In the genomic region with DNA sequence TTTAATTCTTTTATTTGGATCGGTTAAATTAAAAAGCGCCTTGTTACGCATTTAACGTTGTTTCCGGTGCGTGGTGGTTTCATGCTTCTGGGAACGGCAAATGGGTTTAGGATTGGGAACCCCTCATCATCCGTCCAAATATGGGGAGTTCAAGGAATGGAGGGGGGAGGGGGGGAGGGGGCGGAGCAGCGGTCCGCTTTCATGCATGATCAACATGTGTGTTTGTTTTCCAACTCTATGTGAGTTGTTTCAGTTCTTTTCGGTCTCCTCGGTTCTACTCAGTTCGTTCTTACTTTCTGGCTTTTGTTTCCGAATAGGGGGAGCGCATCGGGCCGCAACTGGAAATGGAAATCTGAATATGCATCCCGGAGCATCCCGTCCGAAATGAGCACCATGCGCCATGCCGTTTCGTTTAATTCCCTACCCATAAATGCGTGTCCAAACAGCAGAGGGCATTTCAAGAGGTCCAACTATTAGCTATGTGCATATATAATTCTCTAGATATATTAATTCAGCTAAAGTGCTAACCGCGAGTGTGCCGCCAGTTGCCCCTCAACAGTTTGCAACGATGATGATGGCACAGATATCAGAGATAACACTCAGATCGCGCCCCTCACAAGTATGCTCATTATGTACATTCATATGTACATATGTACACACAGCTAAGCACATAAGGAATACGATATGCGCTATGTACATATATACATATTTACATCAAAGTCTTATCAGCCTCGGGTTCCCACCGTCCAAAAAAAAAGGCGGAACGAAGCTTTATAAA, we compare ENCODE assay signal across 4 fruit fly cellular contexts.
TF ChIP-seq lines count a peak whose summit lies in the region.

No protein-coding gene starts in this region.

TF ChIP-seq in whole organism, adult, 20 proteins besides CTCF, POLR2A, EP300 and RAD21 (continued from another document):
- TF ChIP-seq Clk (GFP tag; optimal IDR thresholded peaks at IDR 0.05; lab: Kevin White, UChicago) (no peak), CG5204 (GFP tag; optimal IDR thresholded peaks at IDR 0.05; lab: Kevin White, UChicago) (peak; percentile 13), tj (GFP tag; optimal IDR thresholded peaks at IDR 0.05; lab: Kevin White, UChicago) (no peak), Crg-1 (GFP tag; optimal IDR thresholded peaks at IDR 0.05; lab: Kevin White, UChicago) (peak; percentile 78)

TF ChIP-seq in whole organism, embryonic, 481 proteins besides CTCF, POLR2A, EP300 and RAD21 (continued from another document and continues in another):
- TF ChIP-seq Mad (GFP tag; optimal IDR thresholded peaks at IDR 0.05; lab: Kevin White, UChicago) (peak; percentile 87), CG15601 (tag; optimal IDR thresholded peaks at IDR 0.05; lab: Kevin White, UChicago) (peak; percentile 98), CG31441 (GFP tag; IDR thresholded peaks at IDR 0.05; lab: Robert Waterston, UW) (peak; percentile 93), CG18764 (GFP tag; optimal IDR thresholded peaks at IDR 0.05; lab: Kevin White, UChicago) (peak; percentile 91), Nf-YA (GFP tag; IDR thresholded peaks at IDR 0.05; lab: Robert Waterston, UW) (peak; percentile 92), aop (GFP tag; IDR thresholded peaks at IDR 0.05; lab: Robert Waterston, UW) (0 out of 2 replicates have a peak, but pooled peaks have one; percentile 46), Stat92E (GFP tag; optimal IDR thresholded peaks at IDR 0.05; lab: Kevin White, UChicago) (peak in 1 of 3 experiments; percentile 39), NC2α (GFP tag; optimal IDR thresholded peaks at IDR 0.05; lab: Kevin White, UChicago) (peak; percentile 94), maf-S (GFP tag; optimal IDR thresholded peaks at IDR 0.05; lab: Kevin White, UChicago) (peak; percentile 90), NC2β (GFP tag; optimal IDR thresholded peaks at IDR 0.05; lab: Kevin White, UChicago) (peak; percentile 92), CG12104 (GFP tag; optimal IDR thresholded peaks at IDR 0.05; lab: Kevin White, UChicago) (peak; percentile 97), NFAT (GFP tag; IDR thresholded peaks at IDR 0.05; lab: Robert Waterston, UW) (peak; percentile 80), CG17385 (GFP tag; optimal IDR thresholded peaks at IDR 0.05; lab: Kevin White, UChicago) (peak; percentile 88), ems (GFP tag; optimal IDR thresholded peaks at IDR 0.05; lab: Kevin White, UChicago) (peak; percentile 90), pnt (GFP tag; optimal IDR thresholded peaks at IDR 0.05; lab: Kevin White, UChicago) (peak; percentile 91), CG10654 (GFP tag; optimal IDR thresholded peaks at IDR 0.05; lab: Kevin White, UChicago) (peak; percentile 87), bigmax (GFP tag; optimal IDR thresholded peaks at IDR 0.05; lab: Kevin White, UChicago) (peak; percentile 73), CG12744 (GFP tag; optimal IDR thresholded peaks at IDR 0.05; lab: Kevin White, UChicago) (peak; percentile 85), CG33557 (GFP tag; optimal IDR thresholded peaks at IDR 0.05; lab: Kevin White, UChicago) (peak; percentile 98), pros (GFP tag; optimal IDR thresholded peaks at IDR 0.05; lab: Kevin White, UChicago) (peak; percentile 54), dmrt11E (tag; optimal IDR thresholded peaks at IDR 0.05; lab: Kevin White, UChicago) (peak; percentile 86), CG8359 (GFP tag; optimal IDR thresholded peaks at IDR 0.05; lab: Kevin White, UChicago; ENCODE audit: borderline replicate concordance) (peak; percentile 85), CG6689 (GFP tag; IDR thresholded peaks at IDR 0.05; lab: Robert Waterston, UW) (peak; percentile 76), cad (GFP tag; optimal IDR thresholded peaks at IDR 0.05; lab: Kevin White, UChicago) (no peak), CG1603 (tag; optimal IDR thresholded peaks at IDR 0.05; lab: Kevin White, UChicago) (peak; percentile 93), CG8765 (GFP tag; IDR thresholded peaks at IDR 0.05; lab: Robert Waterston, UW) (0 out of 2 replicates have a peak, but pooled peaks have one; percentile 20), lab (GFP tag; optimal IDR thresholded peaks at IDR 0.05; lab: Kevin White, UChicago) (peak; percentile 98), Hr78 (GFP tag; optimal IDR thresholded peaks at IDR 0.05; lab: Kevin White, UChicago) (peak in 1 of 2 experiments; percentile 53), CG11695 (GFP tag; IDR thresholded peaks at IDR 0.05; lab: Robert Waterston, UW) (peak; percentile 92), CG17328 (GFP tag; IDR thresholded peaks at IDR 0.05; lab: Robert Waterston, UW) (peak; percentile 90), nerfin-1 (tag; optimal IDR thresholded peaks at IDR 0.05; lab: Kevin White, UChicago) (peak; percentile 94), stwl (tag; optimal IDR thresholded peaks at IDR 0.05; lab: Kevin White, UChicago) (peak; percentile 49), Blimp-1 (GFP tag; optimal IDR thresholded peaks at IDR 0.05; lab: Kevin White, UChicago) (peak; percentile 94), ato (GFP tag; IDR thresholded peaks at IDR 0.05; lab: Robert Waterston, UW; ENCODE audit: partially characterized antibody) (no peak), Ssrp (tag; optimal IDR thresholded peaks at IDR 0.05; lab: Kevin White, UChicago) (peak; percentile 14), exex (tag; optimal IDR thresholded peaks at IDR 0.05; lab: Kevin White, UChicago) (peak; percentile 82), CG2875 (GFP tag; optimal IDR thresholded peaks at IDR 0.05; lab: Kevin White, UChicago) (peak; percentile 97)

TF ChIP-seq in whole organism, prepupa, 60 proteins besides CTCF, POLR2A, EP300 and RAD21 (continued from another document):
- TF ChIP-seq CG31627 (GFP tag; optimal IDR thresholded peaks at IDR 0.05; lab: Kevin White, UChicago) (no peak), Blimp-1 (GFP tag; optimal IDR thresholded peaks at IDR 0.05; lab: Kevin White, UChicago) (peak; percentile 19), Met (GFP tag; optimal IDR thresholded peaks at IDR 0.05; lab: Kevin White, UChicago) (peak; percentile 52), Hr4 (GFP tag; optimal IDR thresholded peaks at IDR 0.05; lab: Kevin White, UChicago) (no peak), Eip75B (GFP tag; optimal IDR thresholded peaks at IDR 0.05; lab: Kevin White, UChicago) (peak; percentile 11), Eip93F (GFP tag; optimal IDR thresholded peaks at IDR 0.05; lab: Kevin White, UChicago) (no peak), net (GFP tag; optimal IDR thresholded peaks at IDR 0.05; lab: Kevin White, UChicago) (peak; percentile 8), CG6792 (GFP tag; optimal IDR thresholded peaks at IDR 0.05; lab: Kevin White, UChicago) (peak; percentile 12), CG8319 (GFP tag; optimal IDR thresholded peaks at IDR 0.05; lab: Kevin White, UChicago) (no peak), CG11902 (GFP tag; optimal IDR thresholded peaks at IDR 0.05; lab: Kevin White, UChicago) (no peak), OdsH (GFP tag; optimal IDR thresholded peaks at IDR 0.05; lab: Kevin White, UChicago) (peak; percentile 12), eg (GFP tag; IDR thresholded peaks at IDR 0.05; lab: Robert Waterston, UW) (0 out of 3 replicates have a peak, but pooled peaks have one; percentile 21), fd85E (GFP tag; optimal IDR thresholded peaks at IDR 0.05; lab: Kevin White, UChicago) (no peak), CG6854 (GFP tag; optimal IDR thresholded peaks at IDR 0.05; lab: Kevin White, UChicago) (peak; percentile 53), CG10631 (GFP tag; optimal IDR thresholded peaks at IDR 0.05; lab: Kevin White, UChicago) (no peak), cyc (GFP tag; optimal IDR thresholded peaks at IDR 0.05; lab: Kevin White, UChicago) (peak; percentile 14), Lpt (GFP tag; optimal IDR thresholded peaks at IDR 0.05; lab: Kevin White, UChicago) (no peak), achi (GFP tag; optimal IDR thresholded peaks at IDR 0.05; lab: Kevin White, UChicago) (no peak), vri (GFP tag; optimal IDR thresholded peaks at IDR 0.05; lab: Kevin White, UChicago) (peak; percentile 53), Ets21C (GFP tag; optimal IDR thresholded peaks at IDR 0.05; lab: Kevin White, UChicago) (no peak), topi (GFP tag; optimal IDR thresholded peaks at IDR 0.05; lab: Kevin White, UChicago) (peak; percentile 17), Sox15 (GFP tag; optimal IDR thresholded peaks at IDR 0.05; lab: Kevin White, UChicago) (no peak), dac (GFP tag; optimal IDR thresholded peaks at IDR 0.05; lab: Kevin White, UChicago) (no peak), Hr39 (GFP tag; optimal IDR thresholded peaks at IDR 0.05; lab: Kevin White, UChicago) (no peak), CG34406 (GFP tag; optimal IDR thresholded peaks at IDR 0.05; lab: Kevin White, UChicago) (no peak), fkh (GFP tag; optimal IDR thresholded peaks at IDR 0.05; lab: Kevin White, UChicago) (peak; percentile 98), Gug (GFP tag; IDR thresholded peaks at IDR 0.05; lab: Robert Waterston, UW) (no peak), CG3032 (tag; optimal IDR thresholded peaks at IDR 0.05; lab: Kevin White, UChicago) (peak; percentile 17), CG16779 (tag; optimal IDR thresholded peaks at IDR 0.05; lab: Kevin White, UChicago) (no peak), CG6163 (GFP tag; IDR thresholded peaks at IDR 0.05; lab: Robert Waterston, UW) (peak; percentile 15; the same call in 1 of the 3 replicates), esn (GFP tag; optimal IDR thresholded peaks at IDR 0.05; lab: Kevin White, UChicago) (peak; percentile 45), CG10669 (GFP tag; optimal IDR thresholded peaks at IDR 0.05; lab: Kevin White, UChicago) (peak; percentile 34), svp (GFP tag; lab: Kevin White, UChicago) (peak; percentile 46), CG8632 (GFP tag; optimal IDR thresholded peaks at IDR 0.05; lab: Kevin White, UChicago) (peak; percentile 28), CG1621 (tag; optimal IDR thresholded peaks at IDR 0.05; lab: Kevin White, UChicago) (no peak), Sox102F (GFP tag; optimal IDR thresholded peaks at IDR 0.05; lab: Kevin White, UChicago) (peak; percentile 42), Eip78C (GFP tag; lab: Kevin White, UChicago) (peak; percentile 67), ss (GFP tag; optimal IDR thresholded peaks at IDR 0.05; lab: Kevin White, UChicago) (peak; percentile 13 to 41), Hr38 (GFP tag; optimal IDR thresholded peaks at IDR 0.05; lab: Kevin White, UChicago) (no peak), CG11762 (GFP tag; optimal IDR thresholded peaks at IDR 0.05; lab: Kevin White, UChicago; ENCODE audit: insufficient read depth) (no peak), CG4318 (GFP tag; optimal IDR thresholded peaks at IDR 0.05; lab: Kevin White, UChicago) (no peak), CG7368 (GFP tag; optimal IDR thresholded peaks at IDR 0.05; lab: Kevin White, UChicago) (peak; percentile 34), CG6808 (GFP tag; optimal IDR thresholded peaks at IDR 0.05; lab: Kevin White, UChicago) (peak; percentile 4)

TF ChIP-seq in whole organism, wandering third instar larva, 38 proteins besides CTCF, POLR2A, EP300 and RAD21 (continued from another document):
- TF ChIP-seq Sp1 (GFP tag; optimal IDR thresholded peaks at IDR 0.05; lab: Kevin White, UChicago) (peak; percentile 70), psq (GFP tag; optimal IDR thresholded peaks at IDR 0.05; lab: Kevin White, UChicago) (peak; percentile 52), h (GFP tag; optimal IDR thresholded peaks at IDR 0.05; lab: Kevin White, UChicago) (peak; percentile 66), Abd-B (GFP tag; optimal IDR thresholded peaks at IDR 0.05; lab: Kevin White, UChicago) (no peak), woc (GFP tag; optimal IDR thresholded peaks at IDR 0.05; lab: Kevin White, UChicago) (no peak), usp (GFP tag; optimal IDR thresholded peaks at IDR 0.05; lab: Kevin White, UChicago) (no peak), dmrt93B (GFP tag; optimal IDR thresholded peaks at IDR 0.05; lab: Kevin White, UChicago) (peak; percentile 30), Myc (optimal IDR thresholded peaks at IDR 0.05; lab: Kevin White, UChicago) (no peak), dl (GFP tag; optimal IDR thresholded peaks at IDR 0.05; lab: Kevin White, UChicago; ENCODE audit: insufficient read depth in 1 of 2, partially characterized antibody in 2 of 2) (no peak), sage (GFP tag; optimal IDR thresholded peaks at IDR 0.05; lab: Kevin White, UChicago) (peak; percentile 8), Hr78 (GFP tag; optimal IDR thresholded peaks at IDR 0.05; lab: Kevin White, UChicago) (no peak), sv (GFP tag; optimal IDR thresholded peaks at IDR 0.05; lab: Kevin White, UChicago) (peak; percentile 77), Dfd (GFP tag; optimal IDR thresholded peaks at IDR 0.05; lab: Kevin White, UChicago) (no peak), foxo (GFP tag; optimal IDR thresholded peaks at IDR 0.05; lab: Kevin White, UChicago) (peak in 1 of 2 experiments; percentile 59), br (GFP tag; optimal IDR thresholded peaks at IDR 0.05; lab: Kevin White, UChicago) (peak; percentile 63), Rel (GFP tag; optimal IDR thresholded peaks at IDR 0.05; lab: Kevin White, UChicago) (no peak), Rel (tag; optimal IDR thresholded peaks at IDR 0.05; lab: Kevin White, UChicago) (no peak)
